Fruit fly (Drosophila melanogaster): ENCODE data around the gene Faf2.

The Faf2 gene

DNA sequence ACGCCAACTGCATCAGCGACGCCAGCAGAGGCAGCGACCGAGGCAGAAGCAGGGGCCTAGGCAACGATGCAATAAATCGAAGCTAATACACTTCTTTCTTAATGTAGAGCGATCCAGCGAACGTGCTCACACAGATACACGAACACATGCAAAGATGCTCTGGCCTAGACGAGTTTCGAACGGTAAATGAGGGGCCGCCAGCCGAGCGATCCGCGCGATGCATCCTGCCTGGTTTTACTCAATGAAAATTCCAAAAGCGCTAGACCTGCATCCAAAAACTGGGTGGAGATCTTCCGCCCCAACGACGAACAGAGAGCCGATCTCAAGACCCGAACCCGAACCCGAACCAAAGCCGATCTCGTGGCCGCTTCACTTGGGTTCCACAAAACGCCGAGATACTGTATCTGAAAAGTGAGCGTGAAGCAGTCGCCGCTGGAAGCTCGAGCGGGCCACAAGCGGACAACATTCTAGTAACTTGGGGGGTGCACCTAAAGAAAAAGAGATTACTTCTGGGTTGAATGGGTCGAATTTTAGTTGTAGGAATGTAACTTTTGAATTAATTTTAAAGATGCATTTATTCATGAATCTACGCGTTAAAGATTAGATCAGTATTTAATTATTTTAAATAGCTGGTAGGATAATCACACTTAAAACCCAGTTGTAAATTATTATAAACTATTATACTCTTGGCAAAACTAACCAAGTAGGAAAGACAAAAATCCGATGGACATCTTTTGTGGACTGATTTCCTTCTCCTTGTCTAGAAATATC lies 24.5 kb upstream of the Faf2 start (continued):
- peak; percentile 58 for TF ChIP-seq jing (GFP tag; optimal IDR thresholded peaks at IDR 0.05)
- TF ChIP-seq NfI (GFP tag; optimal IDR thresholded peaks at IDR 0.05), result no peak
- peak; percentile 26 for TF ChIP-seq CG13287 (GFP tag; IDR thresholded peaks at IDR 0.05; ENCODE audit: partially characterized antibody)
- TF ChIP-seq cg (GFP tag; optimal IDR thresholded peaks at IDR 0.05), result peak; percentile 73
- TF ChIP-seq Blimp-1 (GFP tag; optimal IDR thresholded peaks at IDR 0.05), result peak; percentile 34
- TF ChIP-seq CG6765 (GFP tag; optimal IDR thresholded peaks at IDR 0.05), result no peak
- no peak for TF ChIP-seq kay (GFP tag; optimal IDR thresholded peaks at IDR 0.05)
- no peak for TF ChIP-seq CG3838 (GFP tag; optimal IDR thresholded peaks at IDR 0.05)
- 0 out of 3 replicates have a peak, but pooled peaks have one; percentile 46 for TF ChIP-seq ci (GFP tag; IDR thresholded peaks at IDR 0.05)
- peak; percentile 60 for TF ChIP-seq pros (GFP tag; optimal IDR thresholded peaks at IDR 0.05)
- no peak for TF ChIP-seq CG10462 (GFP tag; optimal IDR thresholded peaks at IDR 0.05)
- no peak for TF ChIP-seq GATAe (GFP tag; conservative IDR thresholded peaks at IDR 0.05)
- TF ChIP-seq fd3F (GFP tag; optimal IDR thresholded peaks at IDR 0.05), result no peak
- TF ChIP-seq CG2129 (GFP tag; IDR thresholded peaks at IDR 0.05; ENCODE audit: partially characterized antibody), result no peak
- no peak for TF ChIP-seq zen2 (GFP tag; IDR thresholded peaks at IDR 0.05; ENCODE audit: partially characterized antibody)
- TF ChIP-seq Trl (optimal IDR thresholded peaks at IDR 0.05), result peak in 1 of 2 experiments; percentile 15
- TF ChIP-seq Trl (GFP tag; optimal IDR thresholded peaks at IDR 0.05), result no peak
- TF ChIP-seq Bgb (GFP tag; IDR thresholded peaks at IDR 0.05; ENCODE audit: partially characterized antibody), result peak; percentile 36; the same call in 1 of the 2 replicates
- TF ChIP-seq D (optimal IDR thresholded peaks at IDR 0.05), result no peak
- TF ChIP-seq D (GFP tag; optimal IDR thresholded peaks at IDR 0.05), result no peak
- TF ChIP-seq gsb (GFP tag; IDR thresholded peaks at IDR 0.05), result no peak
- no peak for TF ChIP-seq vfl (GFP tag; optimal IDR thresholded peaks at IDR 0.05)
- TF ChIP-seq CG6791 (GFP tag; IDR thresholded peaks at IDR 0.05; ENCODE audit: partially characterized antibody), result 0 out of 3 replicates have a peak, but pooled peaks have one; percentile 18
- TF ChIP-seq Fer3 (tag; optimal IDR thresholded peaks at IDR 0.05), result no peak
- TF ChIP-seq E2f2 (GFP tag; IDR thresholded peaks at IDR 0.05), result no peak
- TF ChIP-seq CG14965 (GFP tag; optimal IDR thresholded peaks at IDR 0.05; ENCODE audit: borderline replicate concordance), result no peak
- TF ChIP-seq CG10321 (GFP tag; IDR thresholded peaks at IDR 0.05), result peak; percentile 28; the same call in 1 of the 2 replicates
- TF ChIP-seq C15 (GFP tag; IDR thresholded peaks at IDR 0.05), result no peak
- TF ChIP-seq Opbp (GFP tag; IDR thresholded peaks at IDR 0.05; ENCODE audit: partially characterized antibody), result peak; percentile 5; the same call in 1 of the 3 replicates
- TF ChIP-seq Lhr (GFP tag; optimal IDR thresholded peaks at IDR 0.05), result no peak
- no peak for TF ChIP-seq CG13296 (GFP tag; optimal IDR thresholded peaks at IDR 0.05)
- no peak for TF ChIP-seq dysf (GFP tag; IDR thresholded peaks at IDR 0.05)
- no peak for TF ChIP-seq gcm2 (GFP tag; optimal IDR thresholded peaks at IDR 0.05)
- TF ChIP-seq CG6654 (GFP tag; optimal IDR thresholded peaks at IDR 0.05), result no peak
- peak; percentile 58 for TF ChIP-seq chn (GFP tag; optimal IDR thresholded peaks at IDR 0.05)
- TF ChIP-seq HmgZ (tag; optimal IDR thresholded peaks at IDR 0.05), result no peak
- TF ChIP-seq Adf1 (GFP tag; IDR thresholded peaks at IDR 0.05), result peak; percentile 90
- no peak for TF ChIP-seq CG43689 (GFP tag; IDR thresholded peaks at IDR 0.05)
- no peak for TF ChIP-seq Sox102F (GFP tag; optimal IDR thresholded peaks at IDR 0.05)
- 0 out of 2 replicates have a peak, but pooled peaks have one; percentile 17 for TF ChIP-seq vvl (GFP tag; IDR thresholded peaks at IDR 0.05)
- TF ChIP-seq nom (GFP tag; optimal IDR thresholded peaks at IDR 0.05), result peak; percentile 25
- no peak for TF ChIP-seq mirr (GFP tag; optimal IDR thresholded peaks at IDR 0.05)
- TF ChIP-seq CG8388 (GFP tag; optimal IDR thresholded peaks at IDR 0.05), result no peak
- no peak for TF ChIP-seq CG7372 (GFP tag; IDR thresholded peaks at IDR 0.05)
- TF ChIP-seq CG2116 (GFP tag; optimal IDR thresholded peaks at IDR 0.05), result no peak
- TF ChIP-seq D19A (tag; optimal IDR thresholded peaks at IDR 0.05), result peak; percentile 67
- TF ChIP-seq CG6272 (GFP tag; IDR thresholded peaks at IDR 0.05), result no peak
- TF ChIP-seq ftz-f1 (GFP tag; optimal IDR thresholded peaks at IDR 0.05), result no peak
- no peak for TF ChIP-seq CG7928 (GFP tag; optimal IDR thresholded peaks at IDR 0.05)
